Fruit fly (Drosophila melanogaster): Measurements from ENCODE around the gene CG44001.

dm6 chr2L:5003670-5004453, 39.2 kb upstream of the CG44001 start:
- no peak for TF ChIP-seq CG10669 (GFP tag; optimal IDR thresholded peaks at IDR 0.05)
- no peak for TF ChIP-seq Blimp-1 (GFP tag; optimal IDR thresholded peaks at IDR 0.05)
- no peak for TF ChIP-seq svp (GFP tag)
- TF ChIP-seq CG8119 (GFP tag; IDR thresholded peaks at IDR 0.05) = no peak
- no peak for TF ChIP-seq acj6 (GFP tag; optimal IDR thresholded peaks at IDR 0.05)
- TF ChIP-seq Sox102F (GFP tag; optimal IDR thresholded peaks at IDR 0.05) = no peak
- no peak for TF ChIP-seq CG11762 (GFP tag; optimal IDR thresholded peaks at IDR 0.05; ENCODE audit: insufficient read depth)
- TF ChIP-seq CG6854 (GFP tag; optimal IDR thresholded peaks at IDR 0.05) = no peak
- TF ChIP-seq CG9139 (GFP tag; optimal IDR thresholded peaks at IDR 0.05) = no peak
- TF ChIP-seq CG6792 (GFP tag; optimal IDR thresholded peaks at IDR 0.05) = no peak
- no peak for TF ChIP-seq Hr39 (GFP tag; optimal IDR thresholded peaks at IDR 0.05)
- no peak for TF ChIP-seq pdm3 (GFP tag; optimal IDR thresholded peaks at IDR 0.05)
- TF ChIP-seq Eip93F (GFP tag; optimal IDR thresholded peaks at IDR 0.05) = no peak

Measured in whole organism, prepupa.